4 worm cellular contexts compared by ENCODE assay signal in genomic region chrIII:2089453-2089852, ce11.
TF ChIP-seq lines count a peak whose summit lies in the region.

No protein-coding gene starts in this region.

TF ChIP-seq in whole organism, L1 larva, 84 proteins besides CTCF, POLR2A, EP300 and RAD21 (continued from another document):
- TF ChIP-seq swsn-7 (tag; optimal IDR thresholded peaks at IDR 0.05; lab: Kevin White, UChicago) (peak; percentile 50), lin-14 (GFP tag; optimal IDR thresholded peaks at IDR 0.05; lab: Kevin White, UChicago) (peak; percentile 55), fkh-10 (GFP tag; optimal IDR thresholded peaks at IDR 0.05; lab: Kevin White, UChicago) (no peak), mdl-1 (tag; optimal IDR thresholded peaks at IDR 0.05; lab: Kevin White, UChicago) (peak in 1 of 2 experiments; percentile 53), lin-39 (tag; optimal IDR thresholded peaks at IDR 0.05; lab: Kevin White, UChicago) (no peak), tbx-2 (tag; optimal IDR thresholded peaks at IDR 0.05; lab: Kevin White, UChicago) (peak; percentile 3), ceh-8 (GFP tag; optimal IDR thresholded peaks at IDR 0.05; lab: Kevin White, UChicago) (no peak), sptf-1 (tag; optimal IDR thresholded peaks at IDR 0.05; lab: Kevin White, UChicago) (no peak), skn-1 (tag; optimal IDR thresholded peaks at IDR 0.05; lab: Kevin White, UChicago) (peak; percentile 23), ceh-63 (GFP tag; optimal IDR thresholded peaks at IDR 0.05; lab: Kevin White, UChicago) (no peak), dpl-1 (GFP tag; optimal IDR thresholded peaks at IDR 0.05; lab: Kevin White, UChicago) (peak in 1 of 3 experiments; percentile 2), elt-2 (tag; optimal IDR thresholded peaks at IDR 0.05; lab: Kevin White, UChicago) (peak; percentile 1), fkh-4 (tag; optimal IDR thresholded peaks at IDR 0.05; lab: Kevin White, UChicago; ENCODE audit: borderline replicate concordance) (no peak), dsc-1 (tag; optimal IDR thresholded peaks at IDR 0.05; lab: Kevin White, UChicago) (peak; percentile 40), fos-1 (tag; optimal IDR thresholded peaks at IDR 0.05; lab: Kevin White, UChicago) (no peak), ztf-11 (tag; optimal IDR thresholded peaks at IDR 0.05; lab: Kevin White, UChicago) (no peak), lir-3 (tag; optimal IDR thresholded peaks at IDR 0.05; lab: Kevin White, UChicago; ENCODE audit: poor library complexity) (no peak), pqm-1 (tag; optimal IDR thresholded peaks at IDR 0.05; lab: Kevin White, UChicago) (no peak)

TF ChIP-seq in whole organism, L2 larva, 48 proteins besides CTCF, POLR2A, EP300 and RAD21 (continued from another document):
- no peak for TF ChIP-seq nhr-25 (tag; optimal IDR thresholded peaks at IDR 0.05; lab: Kevin White, UChicago)
- no peak for TF ChIP-seq unc-62 (GFP tag; optimal IDR thresholded peaks at IDR 0.05; lab: Kevin White, UChicago)
- no peak for TF ChIP-seq elt-3 (tag; optimal IDR thresholded peaks at IDR 0.05; lab: Kevin White, UChicago)
- peak; percentile 56 for TF ChIP-seq C34F6.9 (tag; optimal IDR thresholded peaks at IDR 0.05; lab: Kevin White, UChicago)
- TF ChIP-seq ama-1 (optimal IDR thresholded peaks at IDR 0.05; lab: Kevin White, UChicago) = no peak
- TF ChIP-seq ceh-16 (tag; optimal IDR thresholded peaks at IDR 0.05; lab: Kevin White, UChicago) = no peak
- no peak for TF ChIP-seq mab-5 (tag; optimal IDR thresholded peaks at IDR 0.05; lab: Kevin White, UChicago)
- TF ChIP-seq nhr-23 (tag; optimal IDR thresholded peaks at IDR 0.05; lab: Kevin White, UChicago) = no peak
- TF ChIP-seq snpc-4 (tag; optimal IDR thresholded peaks at IDR 0.05; lab: Kevin White, UChicago) = no peak
- no peak for TF ChIP-seq zag-1 (tag; optimal IDR thresholded peaks at IDR 0.05; lab: Kevin White, UChicago)
- no peak for TF ChIP-seq egl-27 (tag; optimal IDR thresholded peaks at IDR 0.05; lab: Kevin White, UChicago)
- TF ChIP-seq ztf-4 (tag; optimal IDR thresholded peaks at IDR 0.05; lab: Kevin White, UChicago) = no peak
- TF ChIP-seq ztf-1 (GFP tag; conservative IDR thresholded peaks at IDR 0.05; lab: Robert Waterston, UW) = no peak
- peak; percentile 11 for TF ChIP-seq gmeb-1 (tag; optimal IDR thresholded peaks at IDR 0.05; lab: Kevin White, UChicago)
- no peak for TF ChIP-seq nhr-21 (tag; optimal IDR thresholded peaks at IDR 0.05; lab: Kevin White, UChicago)
- no peak for TF ChIP-seq R02D3.7 (tag; optimal IDR thresholded peaks at IDR 0.05; lab: Kevin White, UChicago)
- no peak for TF ChIP-seq mdl-1 (tag; optimal IDR thresholded peaks at IDR 0.05; lab: Kevin White, UChicago)
- no peak for TF ChIP-seq ZK546.5 (tag; optimal IDR thresholded peaks at IDR 0.05; lab: Kevin White, UChicago)
- TF ChIP-seq peb-1 (tag; optimal IDR thresholded peaks at IDR 0.05; lab: Kevin White, UChicago) = no peak
- no peak for TF ChIP-seq mbf-1 (tag; optimal IDR thresholded peaks at IDR 0.05; lab: Kevin White, UChicago)
- peak; percentile 17 for TF ChIP-seq F13H6.1 (tag; optimal IDR thresholded peaks at IDR 0.05; lab: Kevin White, UChicago)
- no peak for TF ChIP-seq skn-1 (tag; optimal IDR thresholded peaks at IDR 0.05; lab: Kevin White, UChicago)
- TF ChIP-seq nhr-237 (tag; optimal IDR thresholded peaks at IDR 0.05; lab: Kevin White, UChicago) = no peak
- no peak for TF ChIP-seq unc-39 (tag; optimal IDR thresholded peaks at IDR 0.05; lab: Kevin White, UChicago)
- TF ChIP-seq sem-4 (tag; optimal IDR thresholded peaks at IDR 0.05; lab: Kevin White, UChicago) = no peak
- peak in 1 of 2 experiments; percentile 43 for TF ChIP-seq lsy-2 (tag; optimal IDR thresholded peaks at IDR 0.05; lab: Kevin White, UChicago)
- no peak for TF ChIP-seq aly-2 (tag; optimal IDR thresholded peaks at IDR 0.05; lab: Kevin White, UChicago)

TF ChIP-seq in whole organism, L3 larva, 47 proteins besides CTCF, POLR2A, EP300 and RAD21 (continued from another document):
- TF ChIP-seq nhr-77 (tag; optimal IDR thresholded peaks at IDR 0.05; lab: Kevin White, UChicago) (no peak), ztf-11 (tag; optimal IDR thresholded peaks at IDR 0.05; lab: Kevin White, UChicago) (no peak)

TF ChIP-seq in whole organism, L4 larva, 104 proteins besides CTCF, POLR2A, EP300 and RAD21 (continued from another document):
- TF ChIP-seq skn-1 (tag; optimal IDR thresholded peaks at IDR 0.05; lab: Kevin White, UChicago) = no peak
- TF ChIP-seq dve-1 (tag; optimal IDR thresholded peaks at IDR 0.05; lab: Kevin White, UChicago; ENCODE audit: insufficient read depth) = peak; percentile 31
- TF ChIP-seq spr-1 (tag; optimal IDR thresholded peaks at IDR 0.05; lab: Kevin White, UChicago) = no peak
- no peak for TF ChIP-seq cey-2 (tag; optimal IDR thresholded peaks at IDR 0.05; lab: Kevin White, UChicago; ENCODE audit: borderline replicate concordance, insufficient read depth)
- TF ChIP-seq egl-43 (GFP tag; IDR thresholded peaks at IDR 0.05; lab: Robert Waterston, UW) = no peak
- no peak for TF ChIP-seq zfp-2 (tag; optimal IDR thresholded peaks at IDR 0.05; lab: Kevin White, UChicago)
- TF ChIP-seq lin-13 (GFP tag; optimal IDR thresholded peaks at IDR 0.05; lab: Kevin White, UChicago) = no peak
- no peak for TF ChIP-seq daf-16 (GFP tag; optimal IDR thresholded peaks at IDR 0.05; lab: Kevin White, UChicago)
- no peak for TF ChIP-seq daf-16 (tag; optimal IDR thresholded peaks at IDR 0.05; lab: Kevin White, UChicago)
- TF ChIP-seq daf-12 (tag; optimal IDR thresholded peaks at IDR 0.05; lab: Kevin White, UChicago) = no peak
- TF ChIP-seq hlh-30 (tag; optimal IDR thresholded peaks at IDR 0.05; lab: Kevin White, UChicago; ENCODE audit: insufficient read depth) = peak; percentile 81
- TF ChIP-seq saeg-2 (GFP tag; IDR thresholded peaks at IDR 0.05; lab: Robert Waterston, UW) = no peak
- peak; percentile 59 for TF ChIP-seq hmg-1.1 (GFP tag; IDR thresholded peaks at IDR 0.05; lab: Robert Waterston, UW)
- no peak for TF ChIP-seq mxl-2 (GFP tag; conservative IDR thresholded peaks at IDR 0.05; lab: Robert Waterston, UW)
- TF ChIP-seq fkh-10 (GFP tag; optimal IDR thresholded peaks at IDR 0.05; lab: Kevin White, UChicago) = no peak
- TF ChIP-seq php-3 (GFP tag; IDR thresholded peaks at IDR 0.05; lab: Robert Waterston, UW) = no peak
- TF ChIP-seq nhr-237 (tag; optimal IDR thresholded peaks at IDR 0.05; lab: Kevin White, UChicago) = no peak
- TF ChIP-seq duxl-1 (tag; optimal IDR thresholded peaks at IDR 0.05; lab: Kevin White, UChicago; ENCODE audit: poor library complexity) = no peak
- no peak for TF ChIP-seq ztf-11 (tag; optimal IDR thresholded peaks at IDR 0.05; lab: Kevin White, UChicago)
- no peak for TF ChIP-seq lin-39 (tag; optimal IDR thresholded peaks at IDR 0.05; lab: Kevin White, UChicago)
- TF ChIP-seq hlh-11 (tag; optimal IDR thresholded peaks at IDR 0.05; lab: Kevin White, UChicago) = peak; percentile 39
- TF ChIP-seq nhr-10 (tag; optimal IDR thresholded peaks at IDR 0.05; lab: Kevin White, UChicago) = no peak
- peak in 1 of 2 experiments; percentile 44 for TF ChIP-seq lsy-2 (tag; optimal IDR thresholded peaks at IDR 0.05; lab: Kevin White, UChicago)
- TF ChIP-seq zfp-3 (GFP tag; conservative IDR thresholded peaks at IDR 0.05; lab: Robert Waterston, UW) = no peak
- TF ChIP-seq lin-1 (GFP tag; IDR thresholded peaks at IDR 0.05; lab: Robert Waterston, UW) = no peak
- no peak for TF ChIP-seq ztf-7 (tag; optimal IDR thresholded peaks at IDR 0.05; lab: Kevin White, UChicago)
- peak; percentile 23 for TF ChIP-seq mep-1 (tag; optimal IDR thresholded peaks at IDR 0.05; lab: Kevin White, UChicago)
- no peak for TF ChIP-seq vab-7 (GFP tag; IDR thresholded peaks at IDR 0.05; lab: Robert Waterston, UW)
- TF ChIP-seq nhr-25 (tag; optimal IDR thresholded peaks at IDR 0.05; lab: Kevin White, UChicago; ENCODE audit: borderline replicate concordance, insufficient read depth) = no peak
- no peak for TF ChIP-seq ceh-82 (tag; optimal IDR thresholded peaks at IDR 0.05; lab: Kevin White, UChicago)
- TF ChIP-seq lir-3 (tag; optimal IDR thresholded peaks at IDR 0.05; lab: Kevin White, UChicago) = no peak
- TF ChIP-seq dmd-8 (GFP tag; IDR thresholded peaks at IDR 0.05; lab: Robert Waterston, UW) = no peak
- no peak for TF ChIP-seq ama-1 (optimal IDR thresholded peaks at IDR 0.05; lab: Kevin White, UChicago)
- TF ChIP-seq mdl-1 (tag; optimal IDR thresholded peaks at IDR 0.05; lab: Kevin White, UChicago) = peak in 1 of 2 experiments; percentile 41
TF ChIP-seq in whole organism, L4 larva: peak in this region for 10.
